Fruit fly (Drosophila melanogaster) Kc167 (cell line): ENCODE results near the gene Sr-CI.

ENCODE experiments used
- Myc ChIP-seq: fragments of >200 bp; optimal IDR thresholded peaks from 2 replicates; lab custom pipeline; 2017; ENCODE audit warnings: missing external identifiers
- Sin3A ChIP-seq: fragments of >200 bp; optimal IDR thresholded peaks from 2 replicates; lab custom pipeline; 2018; ENCODE audit warnings: missing external identifiers
- h ChIP-seq: fragments of >200 bp; optimal IDR thresholded peaks from 3 replicates; lab custom pipeline; 2018; ENCODE audit warnings: missing external identifiers
- insv ChIP-seq: fragments of >200 bp; optimal IDR thresholded peaks from 3 replicates; lab custom pipeline; 2018; ENCODE audit warnings: missing external identifiers
- psq ChIP-seq: fragments of >200 bp; optimal IDR thresholded peaks from 2 replicates; lab custom pipeline; 2017; ENCODE audit warnings: missing external identifiers
- ttk ChIP-seq: sonication (Bioruptor generic); optimal IDR thresholded peaks from 2 replicates; lab custom pipeline; 2017; ENCODE audit warnings: missing external identifiers

Gene Sr-CI

DNA sequence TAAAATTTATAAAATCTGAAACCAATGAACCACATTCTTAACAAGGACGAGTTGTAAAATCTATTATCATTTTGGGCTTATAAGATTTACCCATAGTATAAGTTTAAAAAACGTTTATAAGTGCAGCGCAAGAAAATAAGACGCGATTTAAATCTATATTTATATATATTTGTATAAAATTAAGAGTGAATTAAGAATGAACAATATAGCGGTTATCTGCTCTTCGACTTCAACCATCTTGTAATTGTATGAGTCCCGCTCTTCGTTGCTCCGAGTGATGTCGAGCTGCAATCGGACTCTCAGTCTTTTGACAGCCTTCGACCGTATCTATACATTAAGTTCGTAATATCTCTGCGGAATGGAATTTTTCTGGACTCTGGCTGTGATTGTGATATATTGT lies at the start of gene Sr-CI:
Sr-CI (plus strand) TSS at position 301 of the 400 bp plus-strand sequence.
- no peak for TF ChIP-seq insv

- TF ChIP-seq ttk (lab: Kevin White, UChicago) (no peak), Sin3A (lab: Kevin White, UChicago) (no peak), psq (lab: Kevin White, UChicago) (no peak), insv (no peak)
These were observed 45.7 kb upstream of the Sr-CI start for dm6 chr2L:4075783-4076182.

DNA sequence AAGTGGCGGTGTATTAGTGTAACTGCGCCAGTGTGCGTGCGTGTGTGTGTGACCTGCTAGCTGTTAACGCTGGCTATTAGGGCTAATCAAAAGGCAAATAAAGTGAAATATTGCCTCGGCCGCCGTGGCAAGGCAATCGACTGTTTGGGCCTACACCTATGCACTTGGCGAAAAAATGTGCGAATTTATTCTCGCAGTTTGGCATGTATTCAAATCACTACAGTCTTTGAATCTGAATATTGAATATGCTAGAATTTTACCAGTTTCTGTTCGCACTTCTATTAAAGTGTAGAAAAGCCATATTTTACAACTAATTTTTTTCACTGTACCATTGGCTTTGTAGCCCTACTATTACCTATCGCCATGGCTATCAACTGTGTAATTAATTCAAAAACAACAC lies 40.7 kb upstream of the Sr-CI start:
- no peak for TF ChIP-seq Myc (lab: Kevin White, UChicago)
- no peak for TF ChIP-seq Sin3A (lab: Kevin White, UChicago)
- TF ChIP-seq h (lab: Kevin White, UChicago) = no peak
- TF ChIP-seq ttk (lab: Kevin White, UChicago) = no peak
- no peak for TF ChIP-seq insv
- TF ChIP-seq psq (lab: Kevin White, UChicago) = no peak

- TF ChIP-seq h (lab: Kevin White, UChicago) (no peak), Myc (lab: Kevin White, UChicago) (no peak), ttk (lab: Kevin White, UChicago) (no peak), insv (no peak), Sin3A (lab: Kevin White, UChicago) (no peak), psq (lab: Kevin White, UChicago) (no peak)
These were observed 37.3 kb upstream of the Sr-CI start for dm6 chr2L:4084166-4084565.

- no peak for TF ChIP-seq Sin3A (lab: Kevin White, UChicago)
- no peak for TF ChIP-seq insv
- no peak for TF ChIP-seq h (lab: Kevin White, UChicago)
- no peak for TF ChIP-seq Myc (lab: Kevin White, UChicago)
- TF ChIP-seq psq (lab: Kevin White, UChicago) = no peak
- TF ChIP-seq ttk (lab: Kevin White, UChicago) = no peak
These were observed 31.9 kb upstream of the Sr-CI start for dm6 chr2L:4089613-4090012.

- no peak for TF ChIP-seq ttk (lab: Kevin White, UChicago)
- no peak for TF ChIP-seq insv
- no peak for TF ChIP-seq Myc (lab: Kevin White, UChicago)
- no peak for TF ChIP-seq h (lab: Kevin White, UChicago)
- TF ChIP-seq psq (lab: Kevin White, UChicago) = no peak
- TF ChIP-seq Sin3A (lab: Kevin White, UChicago) = no peak
These were observed 29.8 kb upstream of the Sr-CI start for dm6 chr2L:4091720-4092119.

dm6 chr2L:4093728-4094324 lies 27.7 kb upstream of the Sr-CI start:
- no peak for TF ChIP-seq Sin3A (lab: Kevin White, UChicago)
- no peak for TF ChIP-seq h (lab: Kevin White, UChicago)
- TF ChIP-seq insv = no peak
- no peak for TF ChIP-seq psq (lab: Kevin White, UChicago)
- no peak for TF ChIP-seq ttk (lab: Kevin White, UChicago)

- TF ChIP-seq h (lab: Kevin White, UChicago) (no peak), Myc (lab: Kevin White, UChicago) (no peak), psq (lab: Kevin White, UChicago) (no peak), ttk (lab: Kevin White, UChicago) (no peak), Sin3A (lab: Kevin White, UChicago) (no peak), insv (no peak)
These were observed 24.9 kb upstream of the Sr-CI start for dm6 chr2L:4096552-4096951.

dm6 chr2L:4110132-4110531 lies 11.4 kb upstream of the Sr-CI start:
- no peak for TF ChIP-seq ttk (lab: Kevin White, UChicago)
- no peak for TF ChIP-seq h (lab: Kevin White, UChicago)
- no peak for TF ChIP-seq psq (lab: Kevin White, UChicago)
- no peak for TF ChIP-seq Sin3A (lab: Kevin White, UChicago)
- TF ChIP-seq Myc (lab: Kevin White, UChicago) = no peak
- no peak for TF ChIP-seq insv

dm6 chr2L:4116656-4117055 lies 4.8 kb upstream of the Sr-CI start:
- no peak for TF ChIP-seq h (lab: Kevin White, UChicago)
- TF ChIP-seq Myc (lab: Kevin White, UChicago) = no peak
- no peak for TF ChIP-seq insv
- TF ChIP-seq psq (lab: Kevin White, UChicago) = no peak
- TF ChIP-seq ttk (lab: Kevin White, UChicago) = no peak

dm6 chr2L:4118983-4119670 lies 2.4 kb upstream of the Sr-CI start:
- TF ChIP-seq psq (lab: Kevin White, UChicago) (no peak), h (lab: Kevin White, UChicago) (no peak), Sin3A (lab: Kevin White, UChicago) (no peak), insv (no peak), Myc (lab: Kevin White, UChicago) (no peak), ttk (lab: Kevin White, UChicago) (no peak)

DNA sequence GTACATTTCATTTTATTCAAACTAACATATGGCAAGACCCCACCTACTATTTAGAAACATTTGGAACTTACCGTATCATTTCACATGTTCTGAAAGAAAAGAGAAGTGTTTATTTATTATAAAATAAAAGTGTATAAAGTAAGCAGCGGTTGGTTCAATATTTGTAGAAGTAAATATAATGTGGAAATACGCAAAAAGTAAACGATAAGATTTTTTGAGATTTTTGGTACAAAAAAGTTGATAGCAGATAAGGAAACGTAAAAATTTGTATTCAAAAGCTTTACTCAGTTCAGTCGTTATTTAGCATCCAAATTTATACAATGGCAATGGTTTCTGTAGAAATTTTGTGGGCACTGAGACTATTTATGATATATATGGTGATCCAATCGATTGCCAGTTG lies 1.5 kb upstream of the Sr-CI start, which contains the start of gene Sr-CIII:
Sr-CIII (plus strand) TSS at position 301 of the 400 bp plus-strand sequence.
- TF ChIP-seq h (lab: Kevin White, UChicago) (no peak), Sin3A (lab: Kevin White, UChicago) (no peak), insv (no peak), ttk (lab: Kevin White, UChicago) (no peak), psq (lab: Kevin White, UChicago) (no peak), Myc (lab: Kevin White, UChicago) (no peak)
